Worm (Caenorhabditis elegans): Measurements from ENCODE around the gene pbo-6.

Gene pbo-6

DNA sequence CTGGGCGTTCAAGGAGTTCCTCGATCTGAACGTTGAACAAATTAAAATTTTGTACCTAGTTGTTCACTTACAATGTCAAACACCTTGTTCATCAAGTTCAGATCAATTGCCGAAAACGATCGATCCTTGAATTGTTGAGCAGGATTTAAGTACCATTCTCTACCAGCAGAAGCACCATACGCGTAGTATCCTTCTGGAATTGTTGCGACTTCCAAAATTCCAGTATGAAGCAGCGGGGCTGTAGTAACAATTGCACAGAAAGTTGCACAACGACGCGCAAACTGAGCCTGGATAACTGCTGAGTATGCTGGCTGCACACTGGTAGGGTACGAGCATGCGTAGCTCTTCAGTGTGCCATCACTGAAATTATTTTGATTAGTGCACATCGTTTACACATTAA is 39.6 kb downstream of the pbo-6 start:
- no peak for TF ChIP-seq nhr-11 (tag; optimal IDR thresholded peaks at IDR 0.05)
- TF ChIP-seq lin-13 (GFP tag; optimal IDR thresholded peaks at IDR 0.05): no peak
- TF ChIP-seq lin-39 (tag; optimal IDR thresholded peaks at IDR 0.05): no peak
- no peak for TF ChIP-seq nhr-6 (tag; optimal IDR thresholded peaks at IDR 0.05)
- TF ChIP-seq gmeb-1 (tag; optimal IDR thresholded peaks at IDR 0.05): no peak
- no peak for TF ChIP-seq ceh-82 (tag; optimal IDR thresholded peaks at IDR 0.05)
- no peak for TF ChIP-seq snpc-4 (tag; optimal IDR thresholded peaks at IDR 0.05)
- TF ChIP-seq fos-1 (tag; optimal IDR thresholded peaks at IDR 0.05): no peak
- TF ChIP-seq peb-1 (tag; optimal IDR thresholded peaks at IDR 0.05): no peak
- TF ChIP-seq nhr-25 (tag; optimal IDR thresholded peaks at IDR 0.05): no peak
- TF ChIP-seq nhr-77 (tag; optimal IDR thresholded peaks at IDR 0.05): no peak
- TF ChIP-seq ztf-11 (tag; optimal IDR thresholded peaks at IDR 0.05): no peak
- no peak for TF ChIP-seq nhr-12 (tag; optimal IDR thresholded peaks at IDR 0.05)
- TF ChIP-seq egl-27 (tag; optimal IDR thresholded peaks at IDR 0.05): no peak
- TF ChIP-seq alr-1 (tag; optimal IDR thresholded peaks at IDR 0.05): no peak
- no peak for TF ChIP-seq aly-2 (tag; optimal IDR thresholded peaks at IDR 0.05)

DNA sequence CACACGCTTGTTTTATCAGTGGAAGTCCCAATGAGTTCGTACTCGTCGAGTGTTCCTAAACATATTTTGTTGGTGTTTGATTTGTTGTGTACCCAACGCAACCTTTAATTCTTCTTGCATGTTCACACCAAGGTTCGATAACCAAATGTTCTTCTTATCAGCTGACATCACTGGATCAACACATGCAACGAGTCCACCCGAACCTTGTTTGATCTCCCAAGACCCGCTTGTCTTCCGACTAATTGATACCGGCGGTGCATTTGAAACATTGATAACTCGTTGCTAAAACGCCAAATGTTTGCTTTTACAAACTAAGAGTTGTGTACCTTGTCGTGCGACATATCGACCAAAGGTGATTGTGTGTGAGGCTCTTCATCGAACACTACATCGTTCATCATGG is 42.9 kb downstream of the pbo-6 start:
- peak; percentile 29 for TF ChIP-seq nhr-129 (tag; optimal IDR thresholded peaks at IDR 0.05)
- TF ChIP-seq nhr-11 (tag; optimal IDR thresholded peaks at IDR 0.05): no peak
- TF ChIP-seq F13H6.1 (tag; optimal IDR thresholded peaks at IDR 0.05): peak; percentile 61
- peak; percentile 52 for TF ChIP-seq fos-1 (tag; optimal IDR thresholded peaks at IDR 0.05)
- no peak for TF ChIP-seq nhr-21 (tag; optimal IDR thresholded peaks at IDR 0.05)
- peak; percentile 51 for TF ChIP-seq crh-2 (tag; optimal IDR thresholded peaks at IDR 0.05)
- peak; percentile 88 for TF ChIP-seq sma-9 (GFP tag; optimal IDR thresholded peaks at IDR 0.05)
- TF ChIP-seq sma-9 (tag; optimal IDR thresholded peaks at IDR 0.05): no peak
- no peak for TF ChIP-seq C34F6.9 (tag; optimal IDR thresholded peaks at IDR 0.05)
- TF ChIP-seq egl-27 (tag; optimal IDR thresholded peaks at IDR 0.05): no peak
- no peak for TF ChIP-seq aly-2 (tag; optimal IDR thresholded peaks at IDR 0.05)
- TF ChIP-seq nhr-77 (tag; optimal IDR thresholded peaks at IDR 0.05): no peak

DNA sequence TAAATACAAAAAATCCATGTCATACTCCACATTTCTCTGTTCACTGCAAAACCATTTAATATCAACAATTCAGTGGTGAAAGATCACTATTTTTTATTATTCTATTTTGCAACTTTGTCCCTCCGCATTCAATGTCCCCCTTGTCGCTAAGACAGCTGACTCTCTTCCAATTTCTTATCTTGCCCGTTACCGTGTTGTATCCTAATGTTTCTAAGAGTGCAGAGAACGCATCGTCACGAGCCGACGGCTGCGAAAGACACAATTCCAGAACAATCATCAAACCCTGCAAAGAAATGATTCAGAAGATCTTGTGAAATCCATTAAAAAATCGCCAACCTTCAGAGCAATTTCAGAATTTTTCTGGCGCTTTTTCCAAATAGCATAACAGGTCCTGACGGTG is 44.1 kb downstream of the pbo-6 start:
- TF ChIP-seq lin-39 (tag; optimal IDR thresholded peaks at IDR 0.05) (no peak), F13H6.1 (tag; optimal IDR thresholded peaks at IDR 0.05) (peak; percentile 38), unc-55 (GFP tag; optimal IDR thresholded peaks at IDR 0.05) (no peak), crh-2 (tag; optimal IDR thresholded peaks at IDR 0.05) (peak; percentile 26), lsy-2 (tag; optimal IDR thresholded peaks at IDR 0.05) (peak in 1 of 2 experiments; percentile 35), fos-1 (tag; optimal IDR thresholded peaks at IDR 0.05) (peak; percentile 14), nhr-77 (tag; optimal IDR thresholded peaks at IDR 0.05) (no peak), gmeb-1 (tag; optimal IDR thresholded peaks at IDR 0.05) (peak; percentile 1), nhr-129 (tag; optimal IDR thresholded peaks at IDR 0.05) (peak; percentile 63), peb-1 (tag; optimal IDR thresholded peaks at IDR 0.05) (no peak), sma-9 (GFP tag; optimal IDR thresholded peaks at IDR 0.05) (peak; percentile 76), sma-9 (tag; optimal IDR thresholded peaks at IDR 0.05) (no peak), R02D3.7 (tag; optimal IDR thresholded peaks at IDR 0.05) (no peak)

DNA sequence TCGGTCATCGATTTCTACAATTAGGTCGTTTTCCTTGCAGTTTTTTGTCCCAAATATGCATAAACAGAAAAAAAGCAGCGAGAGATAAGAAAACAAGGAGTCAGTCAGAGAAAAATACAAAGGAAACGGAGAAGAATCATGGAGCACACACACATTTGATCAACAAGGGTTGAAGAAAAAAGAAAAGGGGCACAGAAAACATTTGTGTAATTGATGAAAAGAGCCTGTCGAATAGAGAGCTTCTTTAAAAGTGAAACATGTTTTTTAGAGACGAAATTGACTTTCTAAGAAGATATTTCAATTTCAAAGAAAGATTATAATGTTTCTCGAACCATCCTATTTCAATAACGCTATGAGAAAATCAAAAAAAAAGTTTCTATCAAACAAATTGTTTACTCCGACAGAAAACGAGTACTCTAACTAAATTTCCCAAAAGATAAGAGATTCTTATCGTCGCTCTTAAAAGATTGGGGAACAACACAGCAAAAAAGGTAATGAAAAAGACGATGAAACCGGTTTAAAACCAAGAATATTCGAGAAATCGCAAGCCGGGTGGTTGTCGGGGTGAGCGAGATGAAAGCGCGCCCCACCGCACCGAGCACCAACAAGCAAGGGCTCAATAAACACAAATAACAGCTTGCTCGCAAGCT is 45.8 kb downstream of the pbo-6 start, which contains the start of gene tps-1:
Gene tps-1 (minus strand): TSS at position 14 of the 650 bp plus-strand sequence.
- TF ChIP-seq peb-1 (tag; optimal IDR thresholded peaks at IDR 0.05): no peak
- peak; percentile 30 for TF ChIP-seq fos-1 (tag; optimal IDR thresholded peaks at IDR 0.05)
- peak in 1 of 2 experiments; percentile 2 for TF ChIP-seq lsy-2 (tag; optimal IDR thresholded peaks at IDR 0.05)
- no peak for TF ChIP-seq F13H6.1 (tag; optimal IDR thresholded peaks at IDR 0.05)
- TF ChIP-seq unc-55 (GFP tag; optimal IDR thresholded peaks at IDR 0.05): peak; percentile 3
- peak; percentile 52 for TF ChIP-seq sma-3 (GFP tag; optimal IDR thresholded peaks at IDR 0.05)
- peak; percentile 6 for TF ChIP-seq sma-9 (GFP tag; optimal IDR thresholded peaks at IDR 0.05)
- TF ChIP-seq sma-9 (tag; optimal IDR thresholded peaks at IDR 0.05): no peak
- TF ChIP-seq nhr-25 (tag; optimal IDR thresholded peaks at IDR 0.05): peak; percentile 50
- TF ChIP-seq C34F6.9 (tag; optimal IDR thresholded peaks at IDR 0.05): peak; percentile 31

DNA sequence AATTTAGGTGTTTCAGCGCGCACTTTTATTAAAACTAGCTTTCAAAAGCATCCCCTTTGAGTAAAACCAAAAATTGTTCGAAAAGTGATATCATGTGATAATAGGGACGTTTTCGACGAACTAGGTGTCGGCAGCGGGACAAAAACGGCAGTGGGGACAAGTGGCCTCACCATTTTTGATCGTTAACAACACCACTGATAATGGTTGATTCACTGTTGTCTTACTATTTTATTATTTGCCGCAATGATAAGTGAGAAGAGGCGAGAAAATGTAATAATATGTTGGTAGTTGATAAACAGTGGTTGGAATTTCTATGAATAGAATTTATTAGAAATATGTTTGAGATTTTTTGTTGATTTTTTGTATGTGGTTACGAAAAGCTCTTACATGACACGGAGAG is 47.1 kb downstream of the pbo-6 start:
- TF ChIP-seq crh-2 (tag; optimal IDR thresholded peaks at IDR 0.05): no peak
- peak; percentile 61 for TF ChIP-seq sma-3 (GFP tag; optimal IDR thresholded peaks at IDR 0.05)
- peak; percentile 70 for TF ChIP-seq sma-9 (GFP tag; optimal IDR thresholded peaks at IDR 0.05)
- TF ChIP-seq sma-9 (tag; optimal IDR thresholded peaks at IDR 0.05): no peak
- TF ChIP-seq lin-39 (tag; optimal IDR thresholded peaks at IDR 0.05): no peak
- peak; percentile 78 for TF ChIP-seq fos-1 (tag; optimal IDR thresholded peaks at IDR 0.05)
- peak; percentile 13 for TF ChIP-seq nhr-25 (tag; optimal IDR thresholded peaks at IDR 0.05)

DNA sequence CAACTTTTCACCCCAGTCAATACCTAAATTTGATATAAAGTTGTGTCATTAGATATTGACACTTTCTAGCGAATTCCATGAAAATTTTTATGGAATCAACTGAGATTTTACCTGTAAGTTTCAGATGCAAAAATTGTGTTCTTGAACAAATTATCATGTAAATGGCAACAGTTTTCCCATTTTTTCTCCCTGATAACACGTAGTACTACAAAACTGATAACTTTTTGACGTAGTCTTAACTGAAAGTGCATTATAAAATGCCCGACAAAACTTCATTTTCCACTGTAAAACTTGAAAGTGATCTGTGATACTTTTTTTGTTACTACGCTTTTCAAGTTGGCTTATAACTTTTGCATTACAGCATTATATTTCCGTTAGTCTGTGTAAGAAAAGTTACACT is 49.8 kb downstream of the pbo-6 start:
- peak; percentile 44 for TF ChIP-seq fos-1 (tag; optimal IDR thresholded peaks at IDR 0.05)
- TF ChIP-seq elt-3 (tag; optimal IDR thresholded peaks at IDR 0.05): no peak
